Worm (Caenorhabditis elegans): ENCODE results near the gene josd-1.
A peak's percentile ranks its signal among the peaks of the same experiment; 100 is the strongest.

Gene josd-1

DNA sequence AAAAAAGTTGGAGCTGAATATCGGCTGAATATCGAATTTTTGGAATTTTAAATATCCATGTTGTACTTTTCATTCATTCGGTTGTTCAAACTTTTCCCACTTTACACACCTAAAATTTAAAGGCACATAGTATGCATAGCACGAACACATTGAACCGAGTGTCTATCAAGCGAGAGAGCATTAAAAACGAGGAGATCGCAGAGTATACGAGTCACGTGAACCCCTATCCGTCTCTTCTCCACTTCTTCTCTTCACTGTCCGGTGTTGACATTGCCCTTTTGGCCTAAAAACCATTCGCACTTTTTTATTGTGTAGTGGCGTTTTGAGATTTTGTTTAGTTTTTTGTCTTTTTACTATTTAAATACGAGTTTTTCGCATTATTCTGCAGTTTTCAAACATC is 32.0 kb upstream of the josd-1 start (continued):
- TF ChIP-seq rnt-1 (tag; optimal IDR thresholded peaks at IDR 0.05) (no peak), lin-39 (tag; optimal IDR thresholded peaks at IDR 0.05) (peak; percentile 41), grh-1 (GFP tag; IDR thresholded peaks at IDR 0.05) (peak; percentile 36; the same call in 1 of the 2 replicates), ztf-11 (tag; optimal IDR thresholded peaks at IDR 0.05) (no peak), nhr-19 (GFP tag; conservative IDR thresholded peaks at IDR 0.05) (peak; percentile 43), efl-1 (optimal IDR thresholded peaks at IDR 0.05) (peak; percentile 80), efl-1 (GFP tag; optimal IDR thresholded peaks at IDR 0.05 in 1 of 2) (peak; percentile 78 to 98), unc-62 (GFP tag; optimal IDR thresholded peaks at IDR 0.05) (no peak), lin-13 (GFP tag; optimal IDR thresholded peaks at IDR 0.05) (peak; percentile 72), blmp-1 (tag; optimal IDR thresholded peaks at IDR 0.05) (peak; percentile 61), unc-130 (tag; optimal IDR thresholded peaks at IDR 0.05) (peak; percentile 45), C34B4.2 (tag; optimal IDR thresholded peaks at IDR 0.05) (no peak), nhr-85 (tag) (peak; percentile 78), elt-3 (tag; optimal IDR thresholded peaks at IDR 0.05) (peak in 2 of 6 experiments; percentile 19 to 70), unc-86 (tag; optimal IDR thresholded peaks at IDR 0.05) (no peak), snpc-4 (tag; optimal IDR thresholded peaks at IDR 0.05) (peak; percentile 48), ceh-90 (tag; optimal IDR thresholded peaks at IDR 0.05) (no peak), sptf-1 (tag; optimal IDR thresholded peaks at IDR 0.05) (no peak), nhr-77 (tag; optimal IDR thresholded peaks at IDR 0.05) (no peak), nhr-84 (tag; optimal IDR thresholded peaks at IDR 0.05) (no peak), lin-35 (GFP tag; optimal IDR thresholded peaks at IDR 0.05) (peak; percentile 79 to 80), aly-2 (tag; optimal IDR thresholded peaks at IDR 0.05) (no peak), xbp-1 (tag; optimal IDR thresholded peaks at IDR 0.05) (peak; percentile 46), ceh-82 (tag; optimal IDR thresholded peaks at IDR 0.05) (peak in 2 of 3 experiments; percentile 36 to 41), nhr-20 (tag; optimal IDR thresholded peaks at IDR 0.05) (peak; percentile 68), snu-23 (GFP tag; optimal IDR thresholded peaks at IDR 0.05) (peak; percentile 87), mdl-1 (tag; optimal IDR thresholded peaks at IDR 0.05) (peak in 1 of 2 experiments; percentile 74), C16A3.4 (tag; optimal IDR thresholded peaks at IDR 0.05) (peak; percentile 62)

DNA sequence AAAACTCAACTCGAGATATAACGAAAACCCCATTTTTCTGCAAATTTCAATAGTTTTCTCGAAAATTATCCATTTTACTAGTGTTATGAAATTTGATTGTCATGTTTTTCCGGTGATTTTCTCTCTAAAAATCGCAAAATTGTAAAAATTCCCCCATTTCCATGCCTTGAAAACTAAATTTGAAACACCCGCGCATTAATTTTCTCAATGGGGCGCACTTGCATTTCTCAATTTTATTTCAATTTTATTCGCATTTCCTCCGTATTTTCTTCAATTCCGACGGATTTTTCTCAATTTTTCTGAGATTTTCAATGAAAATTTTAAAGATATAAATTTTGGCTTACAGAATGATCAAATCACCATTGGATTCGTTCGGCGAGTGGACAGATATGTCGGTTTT is 31.4 kb upstream of the josd-1 start, which contains the start of gene Y71H2AM.3:
Gene Y71H2AM.3 (plus strand): TSS at position 347 of the 400 bp plus-strand sequence.
- no peak for TF ChIP-seq ztf-11 (tag; optimal IDR thresholded peaks at IDR 0.05)
- no peak for TF ChIP-seq ceh-88 (GFP tag; IDR thresholded peaks at IDR 0.05)
- no peak for TF ChIP-seq unc-62 (GFP tag; optimal IDR thresholded peaks at IDR 0.05)
- peak; percentile 92 to 94 (median 93) for TF ChIP-seq dpl-1 (GFP tag; optimal IDR thresholded peaks at IDR 0.05)
- no peak for TF ChIP-seq hlh-4 (tag; optimal IDR thresholded peaks at IDR 0.05)
- TF ChIP-seq nhr-90 (tag; optimal IDR thresholded peaks at IDR 0.05; ENCODE audit: poor library complexity), result peak; percentile 30
- peak; percentile 66 for TF ChIP-seq nhr-71 (tag; optimal IDR thresholded peaks at IDR 0.05)
- peak; percentile 40 for TF ChIP-seq fkh-8 (tag; optimal IDR thresholded peaks at IDR 0.05)
- peak; percentile 4 for TF ChIP-seq snpc-4 (tag; optimal IDR thresholded peaks at IDR 0.05)
- no peak for TF ChIP-seq fkh-4 (tag; optimal IDR thresholded peaks at IDR 0.05; ENCODE audit: borderline replicate concordance)
- TF ChIP-seq ama-1 (optimal IDR thresholded peaks at IDR 0.05), result peak; percentile 1
- TF ChIP-seq lin-35 (GFP tag; optimal IDR thresholded peaks at IDR 0.05), result peak; percentile 95 to 96
- no peak for TF ChIP-seq nhr-84 (tag; optimal IDR thresholded peaks at IDR 0.05)
- peak; percentile 10 for TF ChIP-seq zip-4 (GFP tag; optimal IDR thresholded peaks at IDR 0.05)
- TF ChIP-seq alr-1 (tag; optimal IDR thresholded peaks at IDR 0.05; ENCODE audit: borderline replicate concordance), result no peak
- no peak for TF ChIP-seq lin-39 (tag; optimal IDR thresholded peaks at IDR 0.05)
- TF ChIP-seq lin-13 (GFP tag; optimal IDR thresholded peaks at IDR 0.05), result peak; percentile 23
- no peak for TF ChIP-seq aly-2 (tag; optimal IDR thresholded peaks at IDR 0.05)
- peak; percentile 43 for TF ChIP-seq snu-23 (GFP tag; optimal IDR thresholded peaks at IDR 0.05)
- no peak for TF ChIP-seq ets-5 (GFP tag; IDR thresholded peaks at IDR 0.05)
- TF ChIP-seq hpl-2 (GFP tag; optimal IDR thresholded peaks at IDR 0.05), result no peak
- no peak for TF ChIP-seq nhr-237 (tag; optimal IDR thresholded peaks at IDR 0.05)
- no peak for TF ChIP-seq elt-2 (tag; optimal IDR thresholded peaks at IDR 0.05)
- no peak for TF ChIP-seq egl-13 (tag; optimal IDR thresholded peaks at IDR 0.05)
- TF ChIP-seq fos-1 (tag; optimal IDR thresholded peaks at IDR 0.05), result peak; percentile 38
- TF ChIP-seq isw-1 (GFP tag; IDR thresholded peaks at IDR 0.05), result no peak; the same call in 1 of the 2 replicates
- TF ChIP-seq C04F5.9 (tag; optimal IDR thresholded peaks at IDR 0.05), result peak; percentile 40
- TF ChIP-seq ceh-82 (tag; optimal IDR thresholded peaks at IDR 0.05), result peak in 2 of 3 experiments; percentile 25 to 67
- TF ChIP-seq ztf-4 (tag; optimal IDR thresholded peaks at IDR 0.05), result no peak
- TF ChIP-seq blmp-1 (tag; optimal IDR thresholded peaks at IDR 0.05), result no peak
- TF ChIP-seq hlh-17 (GFP tag; optimal IDR thresholded peaks at IDR 0.05; ENCODE audit: borderline replicate concordance), result no peak
- peak; percentile 23 for TF ChIP-seq unc-86 (tag; optimal IDR thresholded peaks at IDR 0.05)
- no peak for TF ChIP-seq C34B4.2 (tag; optimal IDR thresholded peaks at IDR 0.05)
- TF ChIP-seq nhr-28 (tag; optimal IDR thresholded peaks at IDR 0.05), result no peak
- TF ChIP-seq nhr-12 (tag; optimal IDR thresholded peaks at IDR 0.05), result no peak
- TF ChIP-seq rnt-1 (tag; optimal IDR thresholded peaks at IDR 0.05), result no peak
